Worm (Caenorhabditis elegans) whole organism, L4 larva: ENCODE data around the gene comt-4.
A peak's percentile ranks its signal among the peaks of the same experiment; 100 is the strongest.

Experiments used
- F26F4.8 ChIP-seq: fragments of 200-800 bp; sonication (Bioruptor generic); conservative IDR thresholded peaks from 2 replicates; pipeline ENCODE4 v1.3.6; 2022; ENCODE audit warnings: missing genetic modification characterization, missing compliant biosample characterization
- F37D6.2 ChIP-seq: sonication (generic microtip); optimal IDR thresholded peaks from 2 replicates; lab custom pipeline; 2016; ENCODE audit warnings: mild to moderate bottlenecking, missing genetic modification characterization, missing compliant biosample characterization
- F49E8.2 ChIP-seq: sonication (generic microtip); optimal IDR thresholded peaks from 2 replicates; lab custom pipeline; 2016; ENCODE audit warnings: missing compliant biosample characterization, mild to moderate bottlenecking, missing genetic modification characterization, borderline replicate concordance
- T20F7.1 ChIP-seq: fragments of 200-800 bp; sonication (Bioruptor generic); optimal IDR thresholded peaks from 2 replicates; lab custom pipeline; 2018; ENCODE audit warnings: mild to moderate bottlenecking, missing genetic modification characterization, missing compliant biosample characterization
- Y105C5A.15 ChIP-seq: fragments of 200-800 bp; sonication (Bioruptor generic); IDR thresholded peaks from 2 replicates; pipeline ENCODE4 v1.3.6; 2022; ENCODE audit warnings: missing genetic modification characterization, missing compliant biosample characterization
- Y48G9A.11 ChIP-seq: fragments of 200-800 bp; sonication (Bioruptor generic); IDR thresholded peaks from 2 replicates; pipeline ENCODE4 v1.3.6; 2022; ENCODE audit warnings: missing genetic modification reagents, missing genetic modification characterization, missing compliant biosample characterization
- Y5F2A.4 ChIP-seq: fragments of 200-800 bp; sonication (Bioruptor generic); optimal IDR thresholded peaks from 2 replicates; lab custom pipeline; 2018; ENCODE audit warnings: mild to moderate bottlenecking, missing genetic modification characterization, missing compliant biosample characterization
- daf-16 ChIP-seq, 3 experiments: sonication (generic microtip); optimal IDR thresholded peaks; 2 replicates each; lab custom pipeline; 2016 to 2017; ENCODE audit warnings: missing genetic modification characterization in 3 of 3, missing genetic modification reagents in 3 of 3, mild to moderate bottlenecking in 2 of 3, missing compliant biosample characterization in 2 of 3, missing biosample characterization in 1 of 3, moderate library complexity in 1 of 3
- dmd-6 ChIP-seq: fragments of 200-800 bp; sonication (Bioruptor generic); IDR thresholded peaks from 2 replicates; pipeline ENCODE4 v1.3.6; 2022; ENCODE audit warnings: missing genetic modification reagents, missing genetic modification characterization, missing compliant biosample characterization
- dve-1 ChIP-seq: sonication (generic microtip); optimal IDR thresholded peaks from 2 replicates; lab custom pipeline; 2017; ENCODE audit warnings: antibody characterized with exemption, mild to moderate bottlenecking, missing genetic modification characterization, missing compliant biosample characterization; ENCODE audit not compliant: insufficient read depth
- egl-27 ChIP-seq: sonication (generic microtip); optimal IDR thresholded peaks from 3 replicates; lab custom pipeline; 2017; ENCODE audit warnings: missing biosample characterization, missing genetic modification reagents, missing genetic modification characterization
- fkh-10 ChIP-seq: fragments of 150-350 bp; optimal IDR thresholded peaks from 2 replicates; lab custom pipeline; 2014; ENCODE audit warnings: missing biosample characterization, missing genetic modification reagents, missing genetic modification characterization
- fos-1 ChIP-seq: fragments of 150-350 bp; optimal IDR thresholded peaks from 2 replicates; lab custom pipeline; 2014; ENCODE audit warnings: missing biosample characterization, missing genetic modification characterization
- hif-1 ChIP-seq, 2 experiments: sonication (generic microtip); optimal IDR thresholded peaks; 2 replicates each; lab custom pipeline; 2016 to 2017; ENCODE audit warnings: missing compliant biosample characterization in 2 of 2, missing genetic modification characterization in 2 of 2, missing genetic modification reagents in 2 of 2, missing genotype in 2 of 2, mild to moderate bottlenecking in 1 of 2
- hlh-11 ChIP-seq: fragments of 200-800 bp; sonication (Bioruptor generic); optimal IDR thresholded peaks from 2 replicates; lab custom pipeline; 2018; ENCODE audit warnings: mild to moderate bottlenecking, missing genetic modification characterization, missing compliant biosample characterization
- hlh-30 ChIP-seq: sonication (generic microtip); optimal IDR thresholded peaks from 2 replicates; lab custom pipeline; 2017; ENCODE audit warnings: antibody characterized with exemption, mild to moderate bottlenecking, missing genetic modification characterization, missing compliant biosample characterization; ENCODE audit not compliant: insufficient read depth
- hmg-1.1 ChIP-seq: fragments of 200-800 bp; sonication (Bioruptor generic); IDR thresholded peaks from 2 replicates; pipeline ENCODE4 v1.3.6; 2022; ENCODE audit warnings: missing genetic modification reagents, missing genetic modification characterization, missing compliant biosample characterization
- lim-7 ChIP-seq: fragments of 200-800 bp; sonication (Bioruptor generic); IDR thresholded peaks from 2 replicates; pipeline ENCODE4 v1.3.6; 2022; ENCODE audit warnings: missing genetic modification characterization, missing compliant biosample characterization
- lin-38 ChIP-seq: fragments of 200-800 bp; sonication (Bioruptor generic); IDR thresholded peaks from 2 replicates; pipeline ENCODE4 v1.3.6; 2022; ENCODE audit warnings: missing genetic modification reagents, missing genetic modification characterization, missing compliant biosample characterization
- lsy-2 ChIP-seq, 2 experiments: fragments of 150-350 bp in 1 of 2; sonication (generic microtip) in 1 of 2; optimal IDR thresholded peaks; 2 replicates each; lab custom pipeline; 2014 to 2017; ENCODE audit warnings: missing biosample characterization in 2 of 2, missing genetic modification characterization in 2 of 2
- madf-5 ChIP-seq, 2 experiments: fragments of 200-800 bp; sonication (Bioruptor generic); IDR thresholded peaks; 2 replicates each; pipeline ENCODE4 v1.3.6; 2022; ENCODE audit warnings: missing compliant biosample characterization in 2 of 2, missing genetic modification characterization in 2 of 2
- mdl-1 ChIP-seq, 2 experiments: fragments of 150-350 bp in 1 of 2; sonication (generic microtip) in 1 of 2; optimal IDR thresholded peaks; 2 replicates each; lab custom pipeline; 2014 to 2017; ENCODE audit warnings: missing biosample characterization in 2 of 2, missing genetic modification characterization in 2 of 2
- mdt-29 ChIP-seq: fragments of 200-800 bp; sonication (Bioruptor generic); IDR thresholded peaks from 2 replicates; pipeline ENCODE4 v1.3.6; 2022; ENCODE audit warnings: missing genetic modification reagents, missing genetic modification characterization, missing compliant biosample characterization
- mep-1 ChIP-seq: fragments of 150-350 bp; sonication (generic microtip); optimal IDR thresholded peaks from 3 replicates; lab custom pipeline; 2014; ENCODE audit warnings: missing biosample characterization, missing genetic modification characterization
- mes-2 ChIP-seq: sonication (generic microtip); optimal IDR thresholded peaks from 2 replicates; lab custom pipeline; 2016; ENCODE audit warnings: missing genotype, mild to moderate bottlenecking, missing genetic modification characterization, missing compliant biosample characterization; ENCODE audit not compliant: poor library complexity, severe bottlenecking
- mxl-2 ChIP-seq: fragments of 200-800 bp; sonication (Bioruptor generic); conservative IDR thresholded peaks from 2 replicates; pipeline ENCODE4 v1.3.6; 2022; ENCODE audit warnings: missing genetic modification reagents, missing genetic modification characterization, missing compliant biosample characterization
- nhr-25 ChIP-seq: sonication (generic microtip); optimal IDR thresholded peaks from 2 replicates; lab custom pipeline; 2017; ENCODE audit warnings: missing genetic modification characterization, mild to moderate bottlenecking, missing compliant biosample characterization, antibody characterized with exemption, moderate library complexity, borderline replicate concordance; ENCODE audit not compliant: insufficient read depth
- nhr-28 ChIP-seq: fragments of 150-350 bp; optimal IDR thresholded peaks from 2 replicates; lab custom pipeline; 2014; ENCODE audit warnings: missing biosample characterization, missing genetic modification characterization
- nhr-6 ChIP-seq: fragments of 150-350 bp; optimal IDR thresholded peaks from 2 replicates; lab custom pipeline; 2014; ENCODE audit warnings: missing biosample characterization, missing genetic modification characterization
- nhr-76 ChIP-seq: fragments of 150-350 bp; optimal IDR thresholded peaks from 2 replicates; lab custom pipeline; 2014; ENCODE audit warnings: missing biosample characterization, missing genetic modification characterization
- pqm-1 ChIP-seq: sonication (generic microtip); optimal IDR thresholded peaks from 2 replicates; lab custom pipeline; 2017; ENCODE audit warnings: missing biosample characterization, missing genetic modification characterization
- rbr-2 ChIP-seq: sonication (generic microtip); optimal IDR thresholded peaks from 2 replicates; lab custom pipeline; 2016; ENCODE audit warnings: missing genotype, missing genetic modification characterization, missing compliant biosample characterization
- saeg-2 ChIP-seq: fragments of 200-800 bp; sonication (Bioruptor generic); IDR thresholded peaks from 2 replicates; pipeline ENCODE4 v1.3.6; 2022; ENCODE audit warnings: missing genetic modification reagents, missing genetic modification characterization, missing compliant biosample characterization
- snpc-1.2 ChIP-seq: fragments of 200-800 bp; sonication (Bioruptor generic); IDR thresholded peaks from 2 replicates; pipeline ENCODE4 v1.3.6; 2022; ENCODE audit warnings: missing genetic modification reagents, missing genetic modification characterization, missing compliant biosample characterization
- spr-3 ChIP-seq: fragments of 200-800 bp; sonication (Bioruptor generic); optimal IDR thresholded peaks from 2 replicates; lab custom pipeline; 2018; ENCODE audit warnings: mild to moderate bottlenecking, missing genetic modification characterization, missing compliant biosample characterization
- unc-62 ChIP-seq, 3 experiments: fragments of 150-350 bp in 1 of 3; sonication (generic microtip); optimal IDR thresholded peaks in 2 of 3; peaks in 1 of 3; 1 replicate in 1 of 3; 2 replicates in 2 of 3; lab custom pipeline; 2014 to 2017; ENCODE audit warnings: missing biosample characterization in 3 of 3, missing genetic modification characterization in 3 of 3, missing genetic modification reagents in 3 of 3, missing genotype in 1 of 3
- vab-7 ChIP-seq: fragments of 200-800 bp; sonication (Bioruptor generic); IDR thresholded peaks from 2 replicates; pipeline ENCODE4 v1.3.6; 2022; ENCODE audit warnings: missing genetic modification reagents, missing genetic modification characterization, missing compliant biosample characterization
- zag-1 ChIP-seq: fragments of 150-350 bp; optimal IDR thresholded peaks from 2 replicates; lab custom pipeline; 2014; ENCODE audit warnings: missing biosample characterization, missing genetic modification characterization
- zip-2 ChIP-seq: fragments of 150-350 bp; optimal IDR thresholded peaks from 2 replicates; lab custom pipeline; 2014; ENCODE audit warnings: missing biosample characterization, missing genetic modification characterization
- ztf-7 ChIP-seq: fragments of 150-350 bp; optimal IDR thresholded peaks from 2 replicates; lab custom pipeline; 2014; ENCODE audit warnings: missing biosample characterization, missing genetic modification characterization

comt-4 gene

ce11 chrV:2066780-2067179, 16.8 kb upstream of the comt-4 start, which contains the start of gene nhr-86:
Gene nhr-86 (minus strand): TSS chrV:2066850.
- TF ChIP-seq F37D6.2 (tag; lab: Kevin White, UChicago), result no peak
- no peak for TF ChIP-seq daf-16 (GFP tag; optimal IDR thresholded peaks at IDR 0.05; lab: Kevin White, UChicago)
- peak; percentile 7 for TF ChIP-seq daf-16 (tag; optimal IDR thresholded peaks at IDR 0.05; lab: Kevin White, UChicago)
- no peak for TF ChIP-seq fos-1 (tag; lab: Kevin White, UChicago)
- TF ChIP-seq F26F4.8, result no peak
- TF ChIP-seq zip-2 (tag; lab: Kevin White, UChicago), result no peak
- no peak for TF ChIP-seq rbr-2 (tag; lab: Kevin White, UChicago)
- peak; percentile 16; the same call in 1 of the 2 replicates for TF ChIP-seq dmd-6 (GFP tag; lab: Robert Waterston, UW)
- TF ChIP-seq unc-62 (GFP tag; optimal IDR thresholded peaks at IDR 0.05 in 1 of 2; lab: Kevin White, UChicago), result peak in 1 of 2 experiments; percentile 33
- TF ChIP-seq unc-62 (tag; optimal IDR thresholded peaks at IDR 0.05; lab: Kevin White, UChicago), result no peak
- TF ChIP-seq dve-1 (tag; lab: Kevin White, UChicago), result peak; percentile 10
- no peak for TF ChIP-seq saeg-2
- TF ChIP-seq pqm-1 (tag; lab: Kevin White, UChicago), result peak; percentile 19
- TF ChIP-seq ztf-7, result no peak
- no peak for TF ChIP-seq lim-7 (GFP tag; lab: Robert Waterston, UW)
- no peak for TF ChIP-seq mdt-29
- peak; percentile 99 for TF ChIP-seq nhr-28 (tag; lab: Kevin White, UChicago)
- TF ChIP-seq mdl-1 (tag; optimal IDR thresholded peaks at IDR 0.05; lab: Kevin White, UChicago), result no peak
- no peak for TF ChIP-seq T20F7.1 (GFP tag; lab: Kevin White, UChicago)
- no peak for TF ChIP-seq madf-5 (GFP tag; IDR thresholded peaks at IDR 0.05; lab: Robert Waterston, UW)
- no peak for TF ChIP-seq Y48G9A.11 (GFP tag; lab: Robert Waterston, UW)
- TF ChIP-seq lsy-2 (tag; optimal IDR thresholded peaks at IDR 0.05; lab: Kevin White, UChicago), result no peak
- no peak for TF ChIP-seq lin-38 (GFP tag; lab: Robert Waterston, UW)
- no peak for TF ChIP-seq spr-3
- no peak for TF ChIP-seq fkh-10 (GFP tag; lab: Kevin White, UChicago)
- no peak for TF ChIP-seq nhr-25 (tag; lab: Kevin White, UChicago)
- peak; percentile 25 for TF ChIP-seq hlh-11 (tag; lab: Kevin White, UChicago)
- peak; percentile 13 for TF ChIP-seq mes-2
- TF ChIP-seq mxl-2, result no peak
- no peak for TF ChIP-seq Y105C5A.15 (GFP tag; lab: Robert Waterston, UW)
- TF ChIP-seq egl-27 (tag; lab: Kevin White, UChicago), result no peak
- peak in 1 of 2 experiments; percentile 12 for TF ChIP-seq hif-1 (tag; optimal IDR thresholded peaks at IDR 0.05; lab: Kevin White, UChicago)
- no peak for TF ChIP-seq F49E8.2 (tag; lab: Kevin White, UChicago)
- no peak for TF ChIP-seq nhr-6
- TF ChIP-seq hlh-30 (tag; lab: Kevin White, UChicago), result no peak
- TF ChIP-seq zag-1 (tag; lab: Kevin White, UChicago), result no peak
- no peak for TF ChIP-seq snpc-1.2
- peak; percentile 3 for TF ChIP-seq mep-1 (tag; lab: Kevin White, UChicago)
- TF ChIP-seq vab-7 (GFP tag; lab: Robert Waterston, UW), result no peak
- no peak for TF ChIP-seq Y5F2A.4 (GFP tag; lab: Kevin White, UChicago)
- TF ChIP-seq hmg-1.1 (GFP tag; lab: Robert Waterston, UW), result 0 out of 2 replicates have a peak, but pooled peaks have one; percentile 12
- no peak for TF ChIP-seq nhr-76 (tag; lab: Kevin White, UChicago)
